Fruit fly (Drosophila melanogaster) whole organism, prepupa: Measurements from ENCODE around the gene CG17026.
A peak's percentile ranks its signal among the peaks of the same experiment; 100 is the strongest.

Experiments used
- Blimp-1 ChIP-seq: fragments of 200-800 bp; sonication (Bioruptor generic); optimal IDR thresholded peaks from 3 replicates; lab custom pipeline; 2017; ENCODE audit warnings: missing biosample characterization, missing genetic modification characterization, mild to moderate bottlenecking, moderate library complexity, missing genetic modification reagents
- CG11294 ChIP-seq: fragments of 200-800 bp; sonication (Bioruptor generic); IDR thresholded peaks from 2 replicates; pipeline ENCODE4 v1.3.6; 2022; ENCODE audit warnings: missing biosample characterization, missing genetic modification characterization
- CG11762 ChIP-seq: fragments of 200-800 bp; sonication (Bioruptor generic); optimal IDR thresholded peaks from 3 replicates; lab custom pipeline; 2016; ENCODE audit warnings: missing biosample characterization, missing genetic modification characterization; ENCODE audit not compliant: insufficient read depth
- CG11902 ChIP-seq: fragments of 200-800 bp; sonication (Bioruptor generic); optimal IDR thresholded peaks from 3 replicates; lab custom pipeline; 2016; ENCODE audit warnings: missing biosample characterization, missing genetic modification characterization
- CG15336 ChIP-seq: fragments of 200-800 bp; sonication (Bioruptor generic); IDR thresholded peaks from 2 replicates; pipeline ENCODE4 v1.3.6; 2022; ENCODE audit warnings: missing biosample characterization, missing genetic modification characterization
- CG1621 ChIP-seq: fragments of 200-800 bp; sonication (Bioruptor generic); optimal IDR thresholded peaks from 3 replicates; lab custom pipeline; 2018; ENCODE audit warnings: missing biosample characterization, mild to moderate bottlenecking, missing genetic modification characterization
- CG16779 ChIP-seq: fragments of 200-800 bp; sonication (Bioruptor generic); optimal IDR thresholded peaks from 3 replicates; lab custom pipeline; 2017; ENCODE audit warnings: missing biosample characterization, mild to moderate bottlenecking, missing genetic modification characterization
- CG3032 ChIP-seq: fragments of 200-800 bp; optimal IDR thresholded peaks from 2 replicates; lab custom pipeline; 2019; ENCODE audit warnings: missing biosample characterization, mild to moderate bottlenecking, missing genetic modification characterization, moderate library complexity
- CG31627 ChIP-seq: fragments of 200-800 bp; sonication (Bioruptor generic); optimal IDR thresholded peaks from 3 replicates; lab custom pipeline; 2016; ENCODE audit warnings: missing biosample characterization, missing genetic modification characterization
- CG32006 ChIP-seq: fragments of 200-800 bp; sonication (Bioruptor generic); optimal IDR thresholded peaks from 3 replicates; lab custom pipeline; 2017; ENCODE audit warnings: missing biosample characterization, mild to moderate bottlenecking, missing genetic modification characterization
- CG3919 ChIP-seq: fragments of 200-800 bp; sonication (Bioruptor generic); optimal IDR thresholded peaks from 3 replicates; lab custom pipeline; 2016; ENCODE audit warnings: missing biosample characterization, missing genetic modification characterization
- CG4318 ChIP-seq: fragments of 200-800 bp; sonication (Bioruptor generic); optimal IDR thresholded peaks from 3 replicates; lab custom pipeline; 2017; ENCODE audit warnings: missing biosample characterization, mild to moderate bottlenecking, missing genetic modification characterization
- CG6163 ChIP-seq: fragments of 200-800 bp; sonication (Bioruptor generic); IDR thresholded peaks from 3 replicates; pipeline ENCODE4 v1.3.6; 2022; ENCODE audit warnings: missing biosample characterization, missing genetic modification characterization
- CG6276 ChIP-seq: fragments of 200-800 bp; sonication (Bioruptor generic); optimal IDR thresholded peaks from 2 replicates; lab custom pipeline; 2017; ENCODE audit warnings: missing biosample characterization, mild to moderate bottlenecking, missing genetic modification characterization
- CG6808 ChIP-seq: fragments of 200-800 bp; sonication (Bioruptor generic); optimal IDR thresholded peaks from 3 replicates; lab custom pipeline; 2017; ENCODE audit warnings: missing biosample characterization, missing genetic modification characterization, mild to moderate bottlenecking, moderate library complexity, missing genetic modification reagents
- CG6854 ChIP-seq: fragments of 200-800 bp; sonication (Bioruptor generic); optimal IDR thresholded peaks from 2 replicates; lab custom pipeline; 2017; ENCODE audit warnings: missing biosample characterization, mild to moderate bottlenecking, missing genetic modification characterization
- CG7368 ChIP-seq: fragments of 200-800 bp; sonication (Bioruptor generic); optimal IDR thresholded peaks from 3 replicates; lab custom pipeline; 2016; ENCODE audit warnings: missing biosample characterization, missing genetic modification characterization
- CG8119 ChIP-seq: fragments of 200-800 bp; sonication (Bioruptor generic); IDR thresholded peaks from 3 replicates; pipeline ENCODE4 v1.3.6; 2022; ENCODE audit warnings: missing biosample characterization, missing genetic modification characterization
- CG8319 ChIP-seq: fragments of 200-800 bp; sonication (Bioruptor generic); optimal IDR thresholded peaks from 3 replicates; lab custom pipeline; 2016; ENCODE audit warnings: missing biosample characterization, missing genetic modification characterization
- CG8632 ChIP-seq: fragments of 200-800 bp; sonication (Bioruptor generic); optimal IDR thresholded peaks from 3 replicates; lab custom pipeline; 2016; ENCODE audit warnings: missing biosample characterization, missing genetic modification characterization
- Eip75B ChIP-seq: fragments of 200-800 bp; sonication (Bioruptor generic); optimal IDR thresholded peaks from 3 replicates; lab custom pipeline; 2016; ENCODE audit warnings: missing biosample characterization, missing genetic modification characterization
- Eip78C ChIP-seq: fragments of 200-800 bp; sonication (Bioruptor generic); peaks from one replicate; lab custom pipeline; 2016; ENCODE audit warnings: missing biosample characterization, missing genetic modification characterization
- Eip93F ChIP-seq: fragments of 200-800 bp; sonication (Bioruptor generic); optimal IDR thresholded peaks from 2 replicates; lab custom pipeline; 2016; ENCODE audit warnings: missing biosample characterization, mild to moderate bottlenecking, missing genetic modification characterization
- Ets21C ChIP-seq: fragments of 200-800 bp; sonication (Bioruptor generic); optimal IDR thresholded peaks from 3 replicates; lab custom pipeline; 2016; ENCODE audit warnings: missing biosample characterization, missing genetic modification characterization
- Ets96B ChIP-seq: fragments of 200-800 bp; optimal IDR thresholded peaks from 2 replicates; lab custom pipeline; 2019; ENCODE audit warnings: missing biosample characterization, mild to moderate bottlenecking, missing genetic modification characterization, moderate library complexity
- Gug ChIP-seq: fragments of 200-800 bp; sonication (Bioruptor generic); IDR thresholded peaks from 2 replicates; pipeline ENCODE4 v1.3.6; 2022; ENCODE audit warnings: missing biosample characterization, missing genetic modification characterization
- Hr38 ChIP-seq: sonication (Bioruptor generic); optimal IDR thresholded peaks from 2 replicates; lab custom pipeline; 2016; ENCODE audit warnings: missing biosample characterization, missing genetic modification characterization
- Hr39 ChIP-seq: fragments of 200-800 bp; sonication (Bioruptor generic); optimal IDR thresholded peaks from 2 replicates; lab custom pipeline; 2016; ENCODE audit warnings: missing biosample characterization, missing genetic modification characterization
- Hr4 ChIP-seq: fragments of 200-800 bp; sonication (Bioruptor generic); optimal IDR thresholded peaks from 3 replicates; lab custom pipeline; 2016; ENCODE audit warnings: missing biosample characterization, missing genetic modification characterization
- Lpt ChIP-seq: fragments of 200-800 bp; sonication (Bioruptor generic); optimal IDR thresholded peaks from 3 replicates; lab custom pipeline; 2016; ENCODE audit warnings: missing biosample characterization, missing genetic modification characterization
- Met ChIP-seq: fragments of 200-800 bp; sonication (Bioruptor generic); optimal IDR thresholded peaks from 3 replicates; lab custom pipeline; 2016; ENCODE audit warnings: missing biosample characterization, missing genetic modification characterization
- Smox ChIP-seq: fragments of 200-800 bp; sonication (Bioruptor generic); optimal IDR thresholded peaks from 3 replicates; lab custom pipeline; 2016; ENCODE audit warnings: missing biosample characterization, missing genetic modification characterization
- Sox102F ChIP-seq: fragments of 200-800 bp; sonication (Bioruptor generic); optimal IDR thresholded peaks from 2 replicates; lab custom pipeline; 2016; ENCODE audit warnings: missing biosample characterization, mild to moderate bottlenecking, missing genetic modification characterization
- Sox15 ChIP-seq: fragments of 200-800 bp; sonication (Bioruptor generic); optimal IDR thresholded peaks from 3 replicates; lab custom pipeline; 2016; ENCODE audit warnings: missing biosample characterization, missing genetic modification characterization
- achi ChIP-seq: fragments of 200-800 bp; sonication (Bioruptor generic); optimal IDR thresholded peaks from 3 replicates; lab custom pipeline; 2016; ENCODE audit warnings: missing biosample characterization, missing genetic modification characterization
- acj6 ChIP-seq: fragments of 200-800 bp; sonication (Bioruptor generic); optimal IDR thresholded peaks from 3 replicates; lab custom pipeline; 2016; ENCODE audit warnings: missing biosample characterization, missing genetic modification characterization
- cyc ChIP-seq: fragments of 200-800 bp; sonication (Bioruptor generic); optimal IDR thresholded peaks from 3 replicates; lab custom pipeline; 2016; ENCODE audit warnings: missing biosample characterization, missing genetic modification characterization
- dac ChIP-seq: fragments of 200-800 bp; sonication (Bioruptor generic); optimal IDR thresholded peaks from 2 replicates; lab custom pipeline; 2017; ENCODE audit warnings: missing biosample characterization, mild to moderate bottlenecking, missing genetic modification characterization
- dsx ChIP-seq: fragments of 200-800 bp; optimal IDR thresholded peaks from 3 replicates; lab custom pipeline; 2019; ENCODE audit warnings: missing biosample characterization, mild to moderate bottlenecking, missing genetic modification characterization, moderate library complexity; ENCODE audit not compliant: poor library complexity, severe bottlenecking
- eg ChIP-seq: fragments of 200-800 bp; sonication (Bioruptor generic); IDR thresholded peaks from 3 replicates; pipeline ENCODE4 v1.3.6; 2022; ENCODE audit warnings: missing biosample characterization, missing genetic modification characterization
- esn ChIP-seq: fragments of 200-800 bp; sonication (Bioruptor generic); optimal IDR thresholded peaks from 2 replicates; lab custom pipeline; 2016; ENCODE audit warnings: missing biosample characterization, mild to moderate bottlenecking, missing genetic modification characterization, moderate library complexity
- fd85E ChIP-seq: fragments of 200-800 bp; sonication (Bioruptor generic); optimal IDR thresholded peaks from 3 replicates; lab custom pipeline; 2016; ENCODE audit warnings: missing biosample characterization, missing genetic modification characterization
- fkh ChIP-seq: fragments of 200-800 bp; sonication (Bioruptor generic); optimal IDR thresholded peaks from 3 replicates; lab custom pipeline; 2017; ENCODE audit warnings: missing biosample characterization, mild to moderate bottlenecking, missing genetic modification characterization, moderate library complexity
- pdm3 ChIP-seq: fragments of 200-800 bp; sonication (Bioruptor generic); optimal IDR thresholded peaks from 3 replicates; lab custom pipeline; 2016; ENCODE audit warnings: missing biosample characterization, missing genetic modification characterization
- salr ChIP-seq, 2 experiments: fragments of 200-800 bp; sonication (Bioruptor generic); optimal IDR thresholded peaks; 3 replicates each; lab custom pipeline; 2016 to 2018; ENCODE audit warnings: missing biosample characterization in 2 of 2, missing genetic modification characterization in 2 of 2, mild to moderate bottlenecking in 1 of 2
- spab ChIP-seq: fragments of 200-800 bp; sonication (Bioruptor generic); optimal IDR thresholded peaks from 2 replicates; lab custom pipeline; 2017; ENCODE audit warnings: missing biosample characterization, mild to moderate bottlenecking, missing genetic modification characterization, missing genetic modification reagents
- ss ChIP-seq, 2 experiments: fragments of 200-800 bp; sonication (Bioruptor generic); optimal IDR thresholded peaks; 2 replicates in 1 of 2; 3 replicates in 1 of 2; lab custom pipeline; 2017 to 2018; ENCODE audit warnings: mild to moderate bottlenecking in 2 of 2, missing biosample characterization in 2 of 2, missing genetic modification characterization in 2 of 2, moderate library complexity in 1 of 2
- svp ChIP-seq: fragments of 200-800 bp; sonication (Bioruptor generic); peaks from one replicate; lab custom pipeline; 2016; ENCODE audit warnings: missing biosample characterization, missing genetic modification characterization
- vri ChIP-seq: fragments of 200-800 bp; sonication (Bioruptor generic); optimal IDR thresholded peaks from 3 replicates; lab custom pipeline; 2016; ENCODE audit warnings: missing biosample characterization, mild to moderate bottlenecking, missing genetic modification characterization

CG17026 gene

dm6 chr3L:15999358-16000005, 24.3 kb downstream of the CG17026 start (continued):
- no peak for TF ChIP-seq Smox (GFP tag; lab: Kevin White, UChicago)

dm6 chr3L:16001164-16001679, 26.1 kb downstream of the CG17026 start:
- no peak for TF ChIP-seq Sox102F (GFP tag; lab: Kevin White, UChicago)
- peak; percentile 91 for TF ChIP-seq CG8119 (GFP tag; lab: Robert Waterston, UW)
- no peak for TF ChIP-seq Blimp-1 (GFP tag; lab: Kevin White, UChicago)
- TF ChIP-seq Lpt (GFP tag; lab: Kevin White, UChicago), result peak; percentile 76
- peak; percentile 94 for TF ChIP-seq fkh
- peak; percentile 53 for TF ChIP-seq Met (GFP tag; lab: Kevin White, UChicago)
- TF ChIP-seq Gug (GFP tag; lab: Robert Waterston, UW), result peak; percentile 60
- peak; percentile 91 for TF ChIP-seq CG15336 (GFP tag; lab: Robert Waterston, UW)
- TF ChIP-seq cyc (GFP tag; lab: Kevin White, UChicago), result peak; percentile 39
- peak; percentile 78 for TF ChIP-seq Eip78C
- no peak for TF ChIP-seq CG1621 (tag; lab: Kevin White, UChicago)
- TF ChIP-seq CG11762 (GFP tag; lab: Kevin White, UChicago), result no peak
- peak in 1 of 2 experiments; percentile 60 for TF ChIP-seq salr (GFP tag; optimal IDR thresholded peaks at IDR 0.05; lab: Kevin White, UChicago)
- peak; percentile 91 for TF ChIP-seq CG32006
- TF ChIP-seq achi (GFP tag; lab: Kevin White, UChicago), result peak; percentile 67
- TF ChIP-seq CG6808, result no peak
- TF ChIP-seq acj6 (GFP tag; lab: Kevin White, UChicago), result peak; percentile 55
- TF ChIP-seq Ets21C, result no peak
- TF ChIP-seq CG6276 (GFP tag; lab: Kevin White, UChicago), result peak; percentile 88
- TF ChIP-seq Eip75B (GFP tag; lab: Kevin White, UChicago), result no peak
- no peak for TF ChIP-seq CG8319 (GFP tag; lab: Kevin White, UChicago)
- TF ChIP-seq CG4318, result peak; percentile 61
- peak; percentile 92 for TF ChIP-seq Hr4
- peak; percentile 48 for TF ChIP-seq esn (GFP tag; lab: Kevin White, UChicago)
- no peak for TF ChIP-seq fd85E (GFP tag; lab: Kevin White, UChicago)
- TF ChIP-seq pdm3, result peak; percentile 80
- TF ChIP-seq spab (GFP tag; lab: Kevin White, UChicago), result no peak
- TF ChIP-seq CG11902 (GFP tag; lab: Kevin White, UChicago), result no peak
- TF ChIP-seq Sox15 (GFP tag; lab: Kevin White, UChicago), result peak; percentile 23
- peak; percentile 45 for TF ChIP-seq CG3919 (GFP tag; lab: Kevin White, UChicago)
- TF ChIP-seq svp, result peak; percentile 74
- TF ChIP-seq eg (GFP tag; lab: Robert Waterston, UW), result peak; percentile 85
- TF ChIP-seq CG31627, result peak; percentile 50
- TF ChIP-seq Hr38 (GFP tag; lab: Kevin White, UChicago), result peak; percentile 16
- no peak; the same call in 2 of the 3 replicates for TF ChIP-seq CG6163 (GFP tag; lab: Robert Waterston, UW)
- TF ChIP-seq dac (GFP tag; lab: Kevin White, UChicago), result peak; percentile 61
- TF ChIP-seq CG8632 (GFP tag; lab: Kevin White, UChicago), result no peak
- TF ChIP-seq CG7368 (GFP tag; lab: Kevin White, UChicago), result no peak
- peak; percentile 59 for TF ChIP-seq vri (GFP tag; lab: Kevin White, UChicago)
- TF ChIP-seq Hr39, result peak; percentile 50
- TF ChIP-seq ss (GFP tag; optimal IDR thresholded peaks at IDR 0.05; lab: Kevin White, UChicago), result no peak
- peak; percentile 45 for TF ChIP-seq Smox (GFP tag; lab: Kevin White, UChicago)
- TF ChIP-seq Ets96B (tag; lab: Kevin White, UChicago), result no peak
- no peak for TF ChIP-seq CG16779
- TF ChIP-seq CG6854, result no peak
- no peak for TF ChIP-seq dsx (GFP tag; lab: Kevin White, UChicago)
- TF ChIP-seq CG11294 (GFP tag; lab: Robert Waterston, UW), result peak; percentile 78
- no peak for TF ChIP-seq Eip93F
- TF ChIP-seq CG3032, result peak; percentile 9
